Worm (Caenorhabditis elegans) whole organism, young adult: ENCODE measurements around the gene F13B12.1.

Experiments used
- F49E8.2 ChIP-seq: sonication (generic microtip); optimal IDR thresholded peaks from 3 replicates; lab custom pipeline; 2017; ENCODE audit warnings: missing genetic modification characterization, mild to moderate bottlenecking, missing compliant biosample characterization, antibody characterized with exemption, moderate library complexity; ENCODE audit not compliant: insufficient read depth
- egl-44 ChIP-seq: fragments of 200-800 bp; sonication (Bioruptor generic); IDR thresholded peaks from 2 replicates; pipeline ENCODE4 v1.3.6; 2022; ENCODE audit warnings: missing genetic modification reagents, missing genetic modification characterization, missing compliant biosample characterization
- nhr-179 ChIP-seq: sonication (generic microtip); optimal IDR thresholded peaks from 2 replicates; lab custom pipeline; 2016; ENCODE audit warnings: mild to moderate bottlenecking, missing genetic modification characterization, missing compliant biosample characterization
- sdz-38 ChIP-seq: sonication (generic microtip); optimal IDR thresholded peaks from 2 replicates; lab custom pipeline; 2016; ENCODE audit warnings: missing genotype, missing genetic modification characterization, missing compliant biosample characterization

DNA sequence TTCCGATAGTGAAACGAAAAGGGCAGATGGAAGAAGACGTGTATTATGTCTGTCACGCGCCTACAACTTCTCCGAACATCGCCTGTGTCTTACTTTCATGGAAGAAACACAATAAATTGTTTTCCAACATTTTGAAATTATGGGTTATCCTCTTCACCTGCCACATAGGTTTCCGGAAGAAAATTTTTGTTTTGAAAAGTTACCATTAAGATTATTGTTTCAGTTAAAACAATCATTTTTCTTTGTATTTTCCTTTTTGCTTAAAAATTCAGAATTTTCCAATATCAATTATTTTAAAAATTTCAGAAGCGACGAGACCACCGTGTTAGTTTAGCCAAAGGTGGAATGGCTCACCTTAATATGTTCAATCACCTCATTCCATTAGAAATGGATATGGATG, 49.8 kb downstream of the F13B12.1 start, which contains the start of gene mask-1:
- TF ChIP-seq F49E8.2 (no peak), sdz-38 (tag; lab: Kevin White, UChicago) (no peak), nhr-179 (tag; lab: Kevin White, UChicago) (no peak), egl-44 (no peak)
